Fruit fly (Drosophila melanogaster) whole organism, prepupa: ENCODE data around the gene Glos.
A peak's percentile ranks its signal among the peaks of the same experiment; 100 is the strongest.

Source experiments
- Blimp-1 ChIP-seq: fragments of 200-800 bp; sonication (Bioruptor generic); optimal IDR thresholded peaks from 3 replicates; lab custom pipeline; 2017; ENCODE audit warnings: missing biosample characterization, missing genetic modification characterization, mild to moderate bottlenecking, moderate library complexity, missing genetic modification reagents
- CG10631 ChIP-seq: fragments of 200-800 bp; sonication (Bioruptor generic); optimal IDR thresholded peaks from 2 replicates; lab custom pipeline; 2016; ENCODE audit warnings: missing biosample characterization, missing genetic modification characterization
- CG10669 ChIP-seq: fragments of 200-800 bp; sonication (Bioruptor generic); optimal IDR thresholded peaks from 3 replicates; lab custom pipeline; 2018; ENCODE audit warnings: missing biosample characterization, mild to moderate bottlenecking, missing genetic modification characterization, moderate library complexity
- CG11294 ChIP-seq: fragments of 200-800 bp; sonication (Bioruptor generic); IDR thresholded peaks from 2 replicates; pipeline ENCODE4 v1.3.6; 2022; ENCODE audit warnings: missing biosample characterization, missing genetic modification characterization
- CG11762 ChIP-seq: fragments of 200-800 bp; sonication (Bioruptor generic); optimal IDR thresholded peaks from 3 replicates; lab custom pipeline; 2016; ENCODE audit warnings: missing biosample characterization, missing genetic modification characterization; ENCODE audit not compliant: insufficient read depth
- CG11902 ChIP-seq: fragments of 200-800 bp; sonication (Bioruptor generic); optimal IDR thresholded peaks from 3 replicates; lab custom pipeline; 2016; ENCODE audit warnings: missing biosample characterization, missing genetic modification characterization
- CG1621 ChIP-seq: fragments of 200-800 bp; sonication (Bioruptor generic); optimal IDR thresholded peaks from 3 replicates; lab custom pipeline; 2018; ENCODE audit warnings: missing biosample characterization, mild to moderate bottlenecking, missing genetic modification characterization
- CG16779 ChIP-seq: fragments of 200-800 bp; sonication (Bioruptor generic); optimal IDR thresholded peaks from 3 replicates; lab custom pipeline; 2017; ENCODE audit warnings: missing biosample characterization, mild to moderate bottlenecking, missing genetic modification characterization
- CG3032 ChIP-seq: fragments of 200-800 bp; optimal IDR thresholded peaks from 2 replicates; lab custom pipeline; 2019; ENCODE audit warnings: missing biosample characterization, mild to moderate bottlenecking, missing genetic modification characterization, moderate library complexity
- CG31627 ChIP-seq: fragments of 200-800 bp; sonication (Bioruptor generic); optimal IDR thresholded peaks from 3 replicates; lab custom pipeline; 2016; ENCODE audit warnings: missing biosample characterization, missing genetic modification characterization
- CG32006 ChIP-seq: fragments of 200-800 bp; sonication (Bioruptor generic); optimal IDR thresholded peaks from 3 replicates; lab custom pipeline; 2017; ENCODE audit warnings: missing biosample characterization, mild to moderate bottlenecking, missing genetic modification characterization
- CG34406 ChIP-seq: fragments of 200-800 bp; sonication (Bioruptor generic); optimal IDR thresholded peaks from 3 replicates; lab custom pipeline; 2016; ENCODE audit warnings: missing biosample characterization, missing genetic modification characterization
- CG3919 ChIP-seq: fragments of 200-800 bp; sonication (Bioruptor generic); optimal IDR thresholded peaks from 3 replicates; lab custom pipeline; 2016; ENCODE audit warnings: missing biosample characterization, missing genetic modification characterization
- CG4318 ChIP-seq: fragments of 200-800 bp; sonication (Bioruptor generic); optimal IDR thresholded peaks from 3 replicates; lab custom pipeline; 2017; ENCODE audit warnings: missing biosample characterization, mild to moderate bottlenecking, missing genetic modification characterization
- CG6276 ChIP-seq: fragments of 200-800 bp; sonication (Bioruptor generic); optimal IDR thresholded peaks from 2 replicates; lab custom pipeline; 2017; ENCODE audit warnings: missing biosample characterization, mild to moderate bottlenecking, missing genetic modification characterization
- CG6792 ChIP-seq: fragments of 200-800 bp; sonication (Bioruptor generic); optimal IDR thresholded peaks from 3 replicates; lab custom pipeline; 2016; ENCODE audit warnings: missing biosample characterization, missing genetic modification characterization
- CG6808 ChIP-seq: fragments of 200-800 bp; sonication (Bioruptor generic); optimal IDR thresholded peaks from 3 replicates; lab custom pipeline; 2017; ENCODE audit warnings: missing biosample characterization, missing genetic modification characterization, mild to moderate bottlenecking, moderate library complexity, missing genetic modification reagents
- CG6854 ChIP-seq: fragments of 200-800 bp; sonication (Bioruptor generic); optimal IDR thresholded peaks from 2 replicates; lab custom pipeline; 2017; ENCODE audit warnings: missing biosample characterization, mild to moderate bottlenecking, missing genetic modification characterization
- CG8632 ChIP-seq: fragments of 200-800 bp; sonication (Bioruptor generic); optimal IDR thresholded peaks from 3 replicates; lab custom pipeline; 2016; ENCODE audit warnings: missing biosample characterization, missing genetic modification characterization
- CG9139 ChIP-seq: fragments of 200-800 bp; sonication (Bioruptor generic); optimal IDR thresholded peaks from 3 replicates; lab custom pipeline; 2017; ENCODE audit warnings: missing biosample characterization, mild to moderate bottlenecking, missing genetic modification characterization
- Eip75B ChIP-seq: fragments of 200-800 bp; sonication (Bioruptor generic); optimal IDR thresholded peaks from 3 replicates; lab custom pipeline; 2016; ENCODE audit warnings: missing biosample characterization, missing genetic modification characterization
- Eip78C ChIP-seq: fragments of 200-800 bp; sonication (Bioruptor generic); peaks from one replicate; lab custom pipeline; 2016; ENCODE audit warnings: missing biosample characterization, missing genetic modification characterization
- Ets21C ChIP-seq: fragments of 200-800 bp; sonication (Bioruptor generic); optimal IDR thresholded peaks from 3 replicates; lab custom pipeline; 2016; ENCODE audit warnings: missing biosample characterization, missing genetic modification characterization
- Gug ChIP-seq: fragments of 200-800 bp; sonication (Bioruptor generic); IDR thresholded peaks from 2 replicates; pipeline ENCODE4 v1.3.6; 2022; ENCODE audit warnings: missing biosample characterization, missing genetic modification characterization
- Hr38 ChIP-seq: sonication (Bioruptor generic); optimal IDR thresholded peaks from 2 replicates; lab custom pipeline; 2016; ENCODE audit warnings: missing biosample characterization, missing genetic modification characterization
- Hr4 ChIP-seq: fragments of 200-800 bp; sonication (Bioruptor generic); optimal IDR thresholded peaks from 3 replicates; lab custom pipeline; 2016; ENCODE audit warnings: missing biosample characterization, missing genetic modification characterization
- Lpt ChIP-seq: fragments of 200-800 bp; sonication (Bioruptor generic); optimal IDR thresholded peaks from 3 replicates; lab custom pipeline; 2016; ENCODE audit warnings: missing biosample characterization, missing genetic modification characterization
- Met ChIP-seq: fragments of 200-800 bp; sonication (Bioruptor generic); optimal IDR thresholded peaks from 3 replicates; lab custom pipeline; 2016; ENCODE audit warnings: missing biosample characterization, missing genetic modification characterization
- OdsH ChIP-seq: fragments of 200-800 bp; sonication (Bioruptor generic); optimal IDR thresholded peaks from 3 replicates; lab custom pipeline; 2016; ENCODE audit warnings: missing biosample characterization, missing genetic modification characterization
- Smox ChIP-seq: fragments of 200-800 bp; sonication (Bioruptor generic); optimal IDR thresholded peaks from 3 replicates; lab custom pipeline; 2016; ENCODE audit warnings: missing biosample characterization, missing genetic modification characterization
- Sox15 ChIP-seq: fragments of 200-800 bp; sonication (Bioruptor generic); optimal IDR thresholded peaks from 3 replicates; lab custom pipeline; 2016; ENCODE audit warnings: missing biosample characterization, missing genetic modification characterization
- achi ChIP-seq: fragments of 200-800 bp; sonication (Bioruptor generic); optimal IDR thresholded peaks from 3 replicates; lab custom pipeline; 2016; ENCODE audit warnings: missing biosample characterization, missing genetic modification characterization
- acj6 ChIP-seq: fragments of 200-800 bp; sonication (Bioruptor generic); optimal IDR thresholded peaks from 3 replicates; lab custom pipeline; 2016; ENCODE audit warnings: missing biosample characterization, missing genetic modification characterization
- dac ChIP-seq: fragments of 200-800 bp; sonication (Bioruptor generic); optimal IDR thresholded peaks from 2 replicates; lab custom pipeline; 2017; ENCODE audit warnings: missing biosample characterization, mild to moderate bottlenecking, missing genetic modification characterization
- dsx ChIP-seq: fragments of 200-800 bp; optimal IDR thresholded peaks from 3 replicates; lab custom pipeline; 2019; ENCODE audit warnings: missing biosample characterization, mild to moderate bottlenecking, missing genetic modification characterization, moderate library complexity; ENCODE audit not compliant: poor library complexity, severe bottlenecking
- eg ChIP-seq: fragments of 200-800 bp; sonication (Bioruptor generic); IDR thresholded peaks from 3 replicates; pipeline ENCODE4 v1.3.6; 2022; ENCODE audit warnings: missing biosample characterization, missing genetic modification characterization
- esn ChIP-seq: fragments of 200-800 bp; sonication (Bioruptor generic); optimal IDR thresholded peaks from 2 replicates; lab custom pipeline; 2016; ENCODE audit warnings: missing biosample characterization, mild to moderate bottlenecking, missing genetic modification characterization, moderate library complexity
- fd59A ChIP-seq: fragments of 200-800 bp; sonication (Bioruptor generic); optimal IDR thresholded peaks from 2 replicates; lab custom pipeline; 2017; ENCODE audit warnings: missing biosample characterization, mild to moderate bottlenecking, missing genetic modification characterization, missing genetic modification reagents
- fd85E ChIP-seq: fragments of 200-800 bp; sonication (Bioruptor generic); optimal IDR thresholded peaks from 3 replicates; lab custom pipeline; 2016; ENCODE audit warnings: missing biosample characterization, missing genetic modification characterization
- fkh ChIP-seq: fragments of 200-800 bp; sonication (Bioruptor generic); optimal IDR thresholded peaks from 3 replicates; lab custom pipeline; 2017; ENCODE audit warnings: missing biosample characterization, mild to moderate bottlenecking, missing genetic modification characterization, moderate library complexity
- net ChIP-seq: fragments of 200-800 bp; sonication (Bioruptor generic); optimal IDR thresholded peaks from 3 replicates; lab custom pipeline; 2016; ENCODE audit warnings: missing biosample characterization, missing genetic modification characterization
- salr ChIP-seq, 2 experiments: fragments of 200-800 bp; sonication (Bioruptor generic); optimal IDR thresholded peaks; 3 replicates each; lab custom pipeline; 2016 to 2018; ENCODE audit warnings: missing biosample characterization in 2 of 2, missing genetic modification characterization in 2 of 2, mild to moderate bottlenecking in 1 of 2
- ss ChIP-seq, 2 experiments: fragments of 200-800 bp; sonication (Bioruptor generic); optimal IDR thresholded peaks; 2 replicates in 1 of 2; 3 replicates in 1 of 2; lab custom pipeline; 2017 to 2018; ENCODE audit warnings: mild to moderate bottlenecking in 2 of 2, missing biosample characterization in 2 of 2, missing genetic modification characterization in 2 of 2, moderate library complexity in 1 of 2
- svp ChIP-seq: fragments of 200-800 bp; sonication (Bioruptor generic); peaks from one replicate; lab custom pipeline; 2016; ENCODE audit warnings: missing biosample characterization, missing genetic modification characterization
- topi ChIP-seq: fragments of 200-800 bp; sonication (Bioruptor generic); optimal IDR thresholded peaks from 3 replicates; lab custom pipeline; 2016; ENCODE audit warnings: missing biosample characterization, missing genetic modification characterization
- vri ChIP-seq: fragments of 200-800 bp; sonication (Bioruptor generic); optimal IDR thresholded peaks from 3 replicates; lab custom pipeline; 2016; ENCODE audit warnings: missing biosample characterization, mild to moderate bottlenecking, missing genetic modification characterization

Glos gene

dm6 chrX:3928520-3928919 is 7.8 kb upstream of the Glos start (continued):
- 0 out of 3 replicates have a peak, but pooled peaks have one; percentile 36 for TF ChIP-seq eg

- TF ChIP-seq Eip78C (GFP tag; lab: Kevin White, UChicago) (peak; percentile 19), dsx (GFP tag; lab: Kevin White, UChicago) (no peak)
Observed at dm6 chrX:3930528-3931251, 5.6 kb upstream of the Glos start, which contains the start of gene CG42541. Gene CG42541, minus strand, starts transcription at chrX:3930578.

- peak; percentile 6 for TF ChIP-seq CG11762
- TF ChIP-seq fd59A (GFP tag; lab: Kevin White, UChicago) = peak; percentile 44
- no peak for TF ChIP-seq CG31627
- TF ChIP-seq topi = peak; percentile 23
- peak; percentile 51 for TF ChIP-seq CG6276 (GFP tag; lab: Kevin White, UChicago)
- peak; percentile 56 for TF ChIP-seq CG1621 (tag; lab: Kevin White, UChicago)
- peak; percentile 51 for TF ChIP-seq Lpt (GFP tag; lab: Kevin White, UChicago)
- peak; percentile 64 for TF ChIP-seq Hr4 (GFP tag; lab: Kevin White, UChicago)
- peak; percentile 63 for TF ChIP-seq dsx (GFP tag; lab: Kevin White, UChicago)
- TF ChIP-seq achi = peak; percentile 63
- TF ChIP-seq Gug = peak; percentile 59
- peak; percentile 32 for TF ChIP-seq CG4318 (GFP tag; lab: Kevin White, UChicago)
- peak; percentile 54 for TF ChIP-seq svp
- TF ChIP-seq Hr38 (GFP tag; lab: Kevin White, UChicago) = no peak
- TF ChIP-seq CG8632 (GFP tag; lab: Kevin White, UChicago) = peak; percentile 31
- TF ChIP-seq CG10669 (GFP tag; lab: Kevin White, UChicago) = peak; percentile 51
- TF ChIP-seq Eip78C (GFP tag; lab: Kevin White, UChicago) = peak; percentile 75
- peak; percentile 24 for TF ChIP-seq Eip75B (GFP tag; lab: Kevin White, UChicago)
- peak; percentile 26 for TF ChIP-seq esn (GFP tag; lab: Kevin White, UChicago)
- TF ChIP-seq eg = peak; percentile 70
- TF ChIP-seq CG6854 = no peak
- TF ChIP-seq net (GFP tag; lab: Kevin White, UChicago) = peak; percentile 27
- TF ChIP-seq Met (GFP tag; lab: Kevin White, UChicago) = peak; percentile 27
- TF ChIP-seq CG32006 (GFP tag; lab: Kevin White, UChicago) = peak; percentile 77
- no peak for TF ChIP-seq fkh
- no peak for TF ChIP-seq vri (GFP tag; lab: Kevin White, UChicago)
- TF ChIP-seq CG3032 = peak; percentile 54
- no peak for TF ChIP-seq Sox15
- peak; percentile 34 for TF ChIP-seq CG6808 (GFP tag; lab: Kevin White, UChicago)
- TF ChIP-seq CG16779 (tag; lab: Kevin White, UChicago) = peak; percentile 16
- peak; percentile 41; the same call in 1 of the 2 replicates for TF ChIP-seq CG11294 (GFP tag; lab: Robert Waterston, UW)
- peak; percentile 36 for TF ChIP-seq dac (GFP tag; lab: Kevin White, UChicago)
- peak; percentile 61 for TF ChIP-seq acj6 (GFP tag; lab: Kevin White, UChicago)
- no peak for TF ChIP-seq Blimp-1 (GFP tag; lab: Kevin White, UChicago)
- TF ChIP-seq fd85E (GFP tag; lab: Kevin White, UChicago) = no peak
- TF ChIP-seq CG11902 (GFP tag; lab: Kevin White, UChicago) = no peak
- peak; percentile 29 for TF ChIP-seq CG34406
- TF ChIP-seq CG3919 (GFP tag; lab: Kevin White, UChicago) = peak; percentile 71
- TF ChIP-seq Smox = no peak
- TF ChIP-seq CG6792 (GFP tag; lab: Kevin White, UChicago) = no peak
- peak; percentile 29 to 43 for TF ChIP-seq ss (GFP tag; optimal IDR thresholded peaks at IDR 0.05; lab: Kevin White, UChicago)
- TF ChIP-seq Ets21C (GFP tag; lab: Kevin White, UChicago) = no peak
- TF ChIP-seq CG9139 (GFP tag; lab: Kevin White, UChicago) = peak; percentile 0
- TF ChIP-seq CG10631 (GFP tag; lab: Kevin White, UChicago) = peak; percentile 57
- peak in 1 of 2 experiments; percentile 33 for TF ChIP-seq salr (GFP tag; optimal IDR thresholded peaks at IDR 0.05; lab: Kevin White, UChicago)
- TF ChIP-seq OdsH = peak; percentile 45
Observed at dm6 chrX:3931669-3932068, 4.6 kb upstream of the Glos start.
